Comparison of ENCODE assay signal across 4 fruit fly cellular contexts in genomic region chr3L:1370939-1371338, dm6.
A peak's percentile ranks its signal among the peaks of the same experiment; 100 is the strongest.
TF ChIP-seq lines count a peak whose summit lies in the region.

No protein-coding gene starts in this region.

- no peak for TF ChIP-seq CTCF in whole organism, embryonic (GFP tag; optimal IDR thresholded peaks at IDR 0.05; lab: Kevin White, UChicago)

TF ChIP-seq in whole organism, embryonic, 481 proteins besides CTCF, POLR2A, EP300 and RAD21 (continues in another document):
- TF ChIP-seq CG6765 (GFP tag; optimal IDR thresholded peaks at IDR 0.05; lab: Kevin White, UChicago) (no peak), Oli (tag; optimal IDR thresholded peaks at IDR 0.05; lab: Kevin White, UChicago) (peak; percentile 54), CG16779 (GFP tag; IDR thresholded peaks at IDR 0.05; lab: Robert Waterston, UW) (no peak), row (GFP tag; IDR thresholded peaks at IDR 0.05; lab: Robert Waterston, UW) (peak; percentile 27; the same call in 1 of the 3 replicates), CG8290 (GFP tag; optimal IDR thresholded peaks at IDR 0.05; lab: Kevin White, UChicago) (no peak), CG8290 (tag; optimal IDR thresholded peaks at IDR 0.05; lab: Kevin White, UChicago) (peak in 1 of 2 experiments; percentile 26), chn (GFP tag; optimal IDR thresholded peaks at IDR 0.05; lab: Kevin White, UChicago) (peak; percentile 9), Hr51 (GFP tag; optimal IDR thresholded peaks at IDR 0.05; lab: Kevin White, UChicago) (peak in 1 of 2 experiments; percentile 52), bowl (GFP tag; IDR thresholded peaks at IDR 0.05; lab: Robert Waterston, UW) (0 out of 2 replicates have a peak, but pooled peaks have one; percentile 13), Elba2 (GFP tag; optimal IDR thresholded peaks at IDR 0.05; lab: Kevin White, UChicago) (no peak), lmd (GFP tag; IDR thresholded peaks at IDR 0.05; lab: Robert Waterston, UW) (peak; percentile 8; the same call in 1 of the 2 replicates), CG11695 (GFP tag; IDR thresholded peaks at IDR 0.05; lab: Robert Waterston, UW) (peak; percentile 13; the same call in 1 of the 3 replicates), Ada2b (GFP tag; IDR thresholded peaks at IDR 0.05; lab: Robert Waterston, UW) (peak; percentile 42), CG8089 (GFP tag; optimal IDR thresholded peaks at IDR 0.05; lab: Kevin White, UChicago) (no peak), gcm2 (GFP tag; optimal IDR thresholded peaks at IDR 0.05; lab: Kevin White, UChicago) (no peak), CG1603 (tag; optimal IDR thresholded peaks at IDR 0.05; lab: Kevin White, UChicago) (peak; percentile 64), HLH3B (GFP tag; IDR thresholded peaks at IDR 0.05; lab: Robert Waterston, UW) (peak; percentile 54), hkb (optimal IDR thresholded peaks at IDR 0.05; lab: Kevin White, UChicago) (no peak), hkb (GFP tag; IDR thresholded peaks at IDR 0.05; lab: Robert Waterston, UW) (peak; percentile 43; the same call in 1 of the 2 replicates), CG8924 (tag; optimal IDR thresholded peaks at IDR 0.05; lab: Kevin White, UChicago) (peak; percentile 19), Xrp1 (GFP tag; IDR thresholded peaks at IDR 0.05; lab: Robert Waterston, UW) (peak; percentile 36; the same call in 1 of the 2 replicates)

TF ChIP-seq in whole organism, prepupa, 60 proteins besides CTCF, POLR2A, EP300 and RAD21 (continues in another document):
- TF ChIP-seq Ets96B (tag; optimal IDR thresholded peaks at IDR 0.05; lab: Kevin White, UChicago) = peak; percentile 35
- no peak for TF ChIP-seq fkh (GFP tag; optimal IDR thresholded peaks at IDR 0.05; lab: Kevin White, UChicago)
- peak; percentile 19 for TF ChIP-seq Lpt (GFP tag; optimal IDR thresholded peaks at IDR 0.05; lab: Kevin White, UChicago)
- peak; percentile 68 for TF ChIP-seq CG32006 (GFP tag; optimal IDR thresholded peaks at IDR 0.05; lab: Kevin White, UChicago)
- TF ChIP-seq Ets21C (GFP tag; optimal IDR thresholded peaks at IDR 0.05; lab: Kevin White, UChicago) = no peak
- TF ChIP-seq OdsH (GFP tag; optimal IDR thresholded peaks at IDR 0.05; lab: Kevin White, UChicago) = peak; percentile 66
- no peak for TF ChIP-seq CG11762 (GFP tag; optimal IDR thresholded peaks at IDR 0.05; lab: Kevin White, UChicago; ENCODE audit: insufficient read depth)
- TF ChIP-seq CG9139 (GFP tag; optimal IDR thresholded peaks at IDR 0.05; lab: Kevin White, UChicago) = no peak
- TF ChIP-seq svp (GFP tag; lab: Kevin White, UChicago) = peak; percentile 66
- TF ChIP-seq Sox14 (GFP tag; optimal IDR thresholded peaks at IDR 0.05; lab: Kevin White, UChicago) = peak; percentile 34
- peak; percentile 17 for TF ChIP-seq Smox (GFP tag; optimal IDR thresholded peaks at IDR 0.05; lab: Kevin White, UChicago)
- peak; percentile 78 for TF ChIP-seq CG8119 (GFP tag; IDR thresholded peaks at IDR 0.05; lab: Robert Waterston, UW)
- TF ChIP-seq CG34406 (GFP tag; optimal IDR thresholded peaks at IDR 0.05; lab: Kevin White, UChicago) = peak; percentile 27
- TF ChIP-seq CG3032 (tag; optimal IDR thresholded peaks at IDR 0.05; lab: Kevin White, UChicago) = no peak
- no peak for TF ChIP-seq CG8319 (GFP tag; optimal IDR thresholded peaks at IDR 0.05; lab: Kevin White, UChicago)
- TF ChIP-seq CG15336 (GFP tag; IDR thresholded peaks at IDR 0.05; lab: Robert Waterston, UW) = peak; percentile 82
- TF ChIP-seq CG31627 (GFP tag; optimal IDR thresholded peaks at IDR 0.05; lab: Kevin White, UChicago) = peak; percentile 36
- TF ChIP-seq dsx (GFP tag; optimal IDR thresholded peaks at IDR 0.05; lab: Kevin White, UChicago; ENCODE audit: poor library complexity, severe bottlenecking) = no peak
- peak; percentile 13 for TF ChIP-seq Sox102F (GFP tag; optimal IDR thresholded peaks at IDR 0.05; lab: Kevin White, UChicago)
- peak; percentile 86 for TF ChIP-seq Eip78C (GFP tag; lab: Kevin White, UChicago)
- TF ChIP-seq acj6 (GFP tag; optimal IDR thresholded peaks at IDR 0.05; lab: Kevin White, UChicago) = peak; percentile 53
- TF ChIP-seq Met (GFP tag; optimal IDR thresholded peaks at IDR 0.05; lab: Kevin White, UChicago) = peak; percentile 20
- peak; percentile 29 for TF ChIP-seq lz (GFP tag; optimal IDR thresholded peaks at IDR 0.05; lab: Kevin White, UChicago)
- no peak for TF ChIP-seq Eip93F (GFP tag; optimal IDR thresholded peaks at IDR 0.05; lab: Kevin White, UChicago)

TF ChIP-seq in whole organism, pupa, 21 proteins besides CTCF, POLR2A, EP300 and RAD21:
- TF ChIP-seq fd96Ca (GFP tag; IDR thresholded peaks at IDR 0.05; lab: Robert Waterston, UW) (peak; percentile 72; the same call in 2 of the 3 replicates), CG15710 (tag; optimal IDR thresholded peaks at IDR 0.05; lab: Kevin White, UChicago) (peak; percentile 20), Pif1A (GFP tag; optimal IDR thresholded peaks at IDR 0.05; lab: Kevin White, UChicago) (peak; percentile 36), EcR (GFP tag; optimal IDR thresholded peaks at IDR 0.05; lab: Kevin White, UChicago) (no peak), rn (GFP tag; IDR thresholded peaks at IDR 0.05; lab: Robert Waterston, UW) (no peak), CG34367 (tag; optimal IDR thresholded peaks at IDR 0.05; lab: Kevin White, UChicago) (no peak), CG10348 (GFP tag; IDR thresholded peaks at IDR 0.05; lab: Robert Waterston, UW) (no peak), CG13204 (GFP tag; optimal IDR thresholded peaks at IDR 0.05; lab: Kevin White, UChicago) (no peak), CG8301 (tag; optimal IDR thresholded peaks at IDR 0.05; lab: Kevin White, UChicago) (peak; percentile 9), CG12605 (GFP tag; IDR thresholded peaks at IDR 0.05; lab: Robert Waterston, UW) (peak; percentile 46; the same call in 1 of the 2 replicates), Snoo (tag; optimal IDR thresholded peaks at IDR 0.05; lab: Kevin White, UChicago) (no peak), D1 (tag; optimal IDR thresholded peaks at IDR 0.05; lab: Kevin White, UChicago) (no peak), gl (tag; optimal IDR thresholded peaks at IDR 0.05; lab: Kevin White, UChicago) (no peak), Ets98B (GFP tag; IDR thresholded peaks at IDR 0.05; lab: Robert Waterston, UW) (peak; percentile 69), CG14655 (GFP tag; optimal IDR thresholded peaks at IDR 0.05; lab: Kevin White, UChicago) (peak; percentile 6), CG9948 (tag; optimal IDR thresholded peaks at IDR 0.05; lab: Kevin White, UChicago) (no peak), Pif1B (GFP tag; optimal IDR thresholded peaks at IDR 0.05; lab: Kevin White, UChicago) (no peak), CG4496 (GFP tag; IDR thresholded peaks at IDR 0.05; lab: Robert Waterston, UW) (0 out of 3 replicates have a peak, but pooled peaks have one; percentile 28), CG32121 (GFP tag; IDR thresholded peaks at IDR 0.05; lab: Robert Waterston, UW) (peak; percentile 83), CG17806 (tag; optimal IDR thresholded peaks at IDR 0.05; lab: Kevin White, UChicago) (peak; percentile 14), CG8159 (tag; optimal IDR thresholded peaks at IDR 0.05; lab: Kevin White, UChicago) (peak; percentile 25)
TF ChIP-seq in whole organism, pupa: peak in this region for 11.

TF ChIP-seq in whole organism, wandering third instar larva, 38 proteins besides CTCF, POLR2A, EP300 and RAD21:
- TF ChIP-seq fru (GFP tag; optimal IDR thresholded peaks at IDR 0.05; lab: Kevin White, UChicago) = peak; percentile 11
- peak; percentile 1 for TF ChIP-seq sv (GFP tag; optimal IDR thresholded peaks at IDR 0.05; lab: Kevin White, UChicago)
- TF ChIP-seq Dif (GFP tag; optimal IDR thresholded peaks at IDR 0.05; lab: Kevin White, UChicago; ENCODE audit: partially characterized antibody) = no peak
- no peak for TF ChIP-seq OdsH (GFP tag; optimal IDR thresholded peaks at IDR 0.05; lab: Kevin White, UChicago)
- TF ChIP-seq Myc (optimal IDR thresholded peaks at IDR 0.05; lab: Kevin White, UChicago) = no peak
- peak; percentile 10 for TF ChIP-seq rgr (GFP tag; optimal IDR thresholded peaks at IDR 0.05; lab: Kevin White, UChicago)
- peak; percentile 13 for TF ChIP-seq h (GFP tag; optimal IDR thresholded peaks at IDR 0.05; lab: Kevin White, UChicago)
- TF ChIP-seq foxo (GFP tag; optimal IDR thresholded peaks at IDR 0.05; lab: Kevin White, UChicago) = peak in 1 of 2 experiments; percentile 21
- no peak for TF ChIP-seq psq (GFP tag; optimal IDR thresholded peaks at IDR 0.05; lab: Kevin White, UChicago)
- peak; percentile 14 for TF ChIP-seq ey (GFP tag; optimal IDR thresholded peaks at IDR 0.05; lab: Kevin White, UChicago)

Comparison
In these comparisons a context has a peak if more than half of its experiments do, and no peak if none do; other contexts are left out.
1. Of the 7 proteins assayed by ChIP-seq in both whole organism, embryonic and whole organism, prepupa: peak only in whole organism, embryonic: Blimp-1; only in whole organism, prepupa: Hr39 and Lpt; in both: Sox102F; in neither: 3.